Fruit fly (Drosophila melanogaster) whole organism, embryonic: Measurements from ENCODE around the gene Mlc1.
A peak's percentile ranks its signal among the peaks of the same experiment; 100 is the strongest.

Experiments used
- CG10267 ChIP-seq: fragments of 200-800 bp; sonication (Bioruptor generic); optimal IDR thresholded peaks from 2 replicates; lab custom pipeline; 2018; ENCODE audit warnings: missing biosample characterization, mild to moderate bottlenecking, missing genetic modification characterization, moderate library complexity
- CG10321 ChIP-seq: fragments of 200-800 bp; sonication (Bioruptor generic); IDR thresholded peaks from 2 replicates; pipeline ENCODE4 v1.3.6; 2022; ENCODE audit warnings: missing biosample characterization, missing genetic modification characterization
- CG10654 ChIP-seq: fragments of 200-800 bp; sonication (Bioruptor generic); optimal IDR thresholded peaks from 2 replicates; lab custom pipeline; 2016; ENCODE audit warnings: missing biosample characterization, missing genetic modification characterization
- CG11398 ChIP-seq: fragments of 200-800 bp; sonication (Bioruptor generic); optimal IDR thresholded peaks from 2 replicates; lab custom pipeline; 2016; ENCODE audit warnings: missing biosample characterization, missing genetic modification characterization
- CG11456 ChIP-seq: fragments of 200-800 bp; sonication (Bioruptor generic); IDR thresholded peaks from 3 replicates; pipeline ENCODE4 v1.3.6; 2022; ENCODE audit warnings: missing biosample characterization, missing genetic modification characterization
- CG11504 ChIP-seq: fragments of 200-800 bp; sonication (Bioruptor generic); optimal IDR thresholded peaks from 3 replicates; lab custom pipeline; 2019; ENCODE audit warnings: missing biosample characterization, mild to moderate bottlenecking, missing genetic modification characterization, moderate library complexity
- CG13296 ChIP-seq: fragments of 200-800 bp; sonication (Bioruptor generic); optimal IDR thresholded peaks from 3 replicates; lab custom pipeline; 2018; ENCODE audit warnings: missing biosample characterization, mild to moderate bottlenecking, missing genetic modification characterization
- CG13424 ChIP-seq: fragments of 200-800 bp; sonication (Bioruptor generic); optimal IDR thresholded peaks from 2 replicates; lab custom pipeline; 2019; ENCODE audit warnings: missing biosample characterization, mild to moderate bottlenecking, missing genetic modification characterization, moderate library complexity
- CG1647 ChIP-seq: fragments of 200-800 bp; sonication (Bioruptor generic); optimal IDR thresholded peaks from 3 replicates; lab custom pipeline; 2016; ENCODE audit warnings: missing biosample characterization, missing genetic modification characterization
- CG17186 ChIP-seq: fragments of 200-800 bp; sonication (Bioruptor generic); optimal IDR thresholded peaks from 3 replicates; lab custom pipeline; 2017; ENCODE audit warnings: missing biosample characterization, missing genetic modification reagents, missing genetic modification characterization
- CG1832 ChIP-seq: fragments of 200-800 bp; sonication (Bioruptor generic); optimal IDR thresholded peaks from 2 replicates; lab custom pipeline; 2017; ENCODE audit warnings: missing biosample characterization, mild to moderate bottlenecking, missing genetic modification characterization, inconsistent platforms
- CG2712 ChIP-seq: fragments of 200-800 bp; optimal IDR thresholded peaks from 3 replicates; lab custom pipeline; 2019; ENCODE audit warnings: missing biosample characterization, mild to moderate bottlenecking, missing genetic modification characterization, moderate library complexity
- CG30020 ChIP-seq: fragments of 200-800 bp; optimal IDR thresholded peaks from 2 replicates; lab custom pipeline; 2019; ENCODE audit warnings: missing biosample characterization, mild to moderate bottlenecking, missing genetic modification characterization, moderate library complexity
- CG31365 ChIP-seq: fragments of 200-800 bp; sonication (Bioruptor generic); optimal IDR thresholded peaks from 2 replicates; lab custom pipeline; 2018; ENCODE audit warnings: missing biosample characterization, mild to moderate bottlenecking, missing genetic modification characterization
- CG32772 ChIP-seq: fragments of 200-800 bp; sonication (Bioruptor generic); IDR thresholded peaks from 2 replicates; pipeline ENCODE4 v1.3.6; 2022; ENCODE audit warnings: missing biosample characterization, missing genetic modification characterization
- CG34224 ChIP-seq: fragments of 200-800 bp; sonication (Bioruptor generic); IDR thresholded peaks from 3 replicates; pipeline ENCODE4 v1.3.6; 2022; ENCODE audit warnings: missing biosample characterization, missing genetic modification characterization; ENCODE audit not compliant: partially characterized antibody
- CG42726 ChIP-seq: fragments of 200-800 bp; sonication (Bioruptor generic); IDR thresholded peaks from 2 replicates; pipeline ENCODE4 v1.3.6; 2022; ENCODE audit warnings: missing biosample characterization, missing genetic modification characterization; ENCODE audit not compliant: partially characterized antibody
- CG7839 ChIP-seq: fragments of 200-800 bp; sonication (Bioruptor generic); optimal IDR thresholded peaks from 3 replicates; lab custom pipeline; 2018; ENCODE audit warnings: missing biosample characterization, mild to moderate bottlenecking, missing genetic modification characterization, moderate library complexity
- CG8765 ChIP-seq: fragments of 200-800 bp; sonication (Bioruptor generic); IDR thresholded peaks from 2 replicates; pipeline ENCODE4 v1.3.6; 2022; ENCODE audit warnings: missing biosample characterization, missing genetic modification characterization
- CG9727 ChIP-seq: fragments of 200-800 bp; sonication (Bioruptor generic); optimal IDR thresholded peaks from 3 replicates; lab custom pipeline; 2017; ENCODE audit warnings: missing biosample characterization, mild to moderate bottlenecking, missing genetic modification characterization
- D19B ChIP-seq: fragments of 200-800 bp; sonication (Bioruptor generic); optimal IDR thresholded peaks from 2 replicates; lab custom pipeline; 2017; ENCODE audit warnings: missing biosample characterization, mild to moderate bottlenecking, missing genetic modification characterization
- Dek ChIP-seq: fragments of 200-800 bp; sonication (Bioruptor generic); optimal IDR thresholded peaks from 3 replicates; lab custom pipeline; 2019; ENCODE audit warnings: missing biosample characterization, mild to moderate bottlenecking, missing genetic modification characterization, moderate library complexity
- E2f2 ChIP-seq: fragments of 200-800 bp; sonication (Bioruptor generic); IDR thresholded peaks from 2 replicates; pipeline ENCODE4 v1.3.6; 2022; ENCODE audit warnings: missing biosample characterization, missing genetic modification characterization
- Ets97D ChIP-seq: fragments of 200-800 bp; sonication (Bioruptor generic); optimal IDR thresholded peaks from 3 replicates; lab custom pipeline; 2016; ENCODE audit warnings: missing biosample characterization, missing genetic modification characterization
- Fer2 ChIP-seq: fragments of 200-800 bp; sonication (Bioruptor generic); optimal IDR thresholded peaks from 2 replicates; lab custom pipeline; 2018; ENCODE audit warnings: missing biosample characterization, mild to moderate bottlenecking, missing genetic modification characterization, moderate library complexity
- Fer3 ChIP-seq: fragments of 200-800 bp; sonication (Bioruptor generic); optimal IDR thresholded peaks from 2 replicates; lab custom pipeline; 2018; ENCODE audit warnings: missing biosample characterization, mild to moderate bottlenecking, missing genetic modification characterization, moderate library complexity
- HLH4C ChIP-seq: fragments of 200-800 bp; sonication (Bioruptor generic); IDR thresholded peaks from 3 replicates; pipeline ENCODE4 v1.3.6; 2022; ENCODE audit warnings: missing biosample characterization, missing genetic modification characterization; ENCODE audit not compliant: partially characterized antibody
- HLHmδ ChIP-seq: fragments of 200-800 bp; sonication (Bioruptor generic); optimal IDR thresholded peaks from 2 replicates; lab custom pipeline; 2018; ENCODE audit warnings: missing biosample characterization, mild to moderate bottlenecking, missing genetic modification characterization, moderate library complexity
- NC2α ChIP-seq: fragments of 200-800 bp; sonication (Bioruptor generic); optimal IDR thresholded peaks from 2 replicates; lab custom pipeline; 2016; ENCODE audit warnings: missing biosample characterization, missing genetic modification characterization
- Sox100B ChIP-seq: fragments of 200-800 bp; sonication (Bioruptor generic); optimal IDR thresholded peaks from 3 replicates; lab custom pipeline; 2018; ENCODE audit warnings: missing biosample characterization, mild to moderate bottlenecking, missing genetic modification characterization
- Usf ChIP-seq: fragments of 200-800 bp; sonication (Bioruptor generic); optimal IDR thresholded peaks from 2 replicates; lab custom pipeline; 2017; ENCODE audit warnings: missing genotype, missing biosample characterization, missing genetic modification characterization
- Xrp1 ChIP-seq: fragments of 200-800 bp; sonication (Bioruptor generic); IDR thresholded peaks from 2 replicates; pipeline ENCODE4 v1.3.6; 2022; ENCODE audit warnings: missing biosample characterization, missing genetic modification characterization
- caup ChIP-seq: fragments of 200-800 bp; sonication (Bioruptor generic); optimal IDR thresholded peaks from 3 replicates; lab custom pipeline; 2017; ENCODE audit warnings: missing biosample characterization, mild to moderate bottlenecking, missing genetic modification characterization, moderate library complexity; ENCODE audit not compliant: severe bottlenecking
- ci ChIP-seq: fragments of 200-800 bp; sonication (Bioruptor generic); IDR thresholded peaks from 3 replicates; pipeline ENCODE4 v1.3.6; 2022; ENCODE audit warnings: missing biosample characterization, missing genetic modification characterization
- danr ChIP-seq: fragments of 200-800 bp; sonication (Bioruptor generic); IDR thresholded peaks from 2 replicates; pipeline ENCODE4 v1.3.6; 2022; ENCODE audit warnings: missing biosample characterization, missing genetic modification characterization
- dm ChIP-seq: fragments of 200-800 bp; sonication (Bioruptor generic); optimal IDR thresholded peaks from 3 replicates; lab custom pipeline; 2016; ENCODE audit warnings: missing biosample characterization, missing genetic modification characterization
- ewg ChIP-seq: fragments of 200-800 bp; sonication (Bioruptor generic); optimal IDR thresholded peaks from 3 replicates; lab custom pipeline; 2017; ENCODE audit warnings: mild to moderate bottlenecking, missing biosample characterization, missing genetic modification reagents, missing genetic modification characterization
- exex ChIP-seq: fragments of 200-800 bp; sonication (Bioruptor generic); optimal IDR thresholded peaks from 4 replicates; lab custom pipeline; 2018; ENCODE audit warnings: missing biosample characterization, mild to moderate bottlenecking, missing genetic modification characterization, moderate library complexity
- eyg ChIP-seq: fragments of 200-800 bp; sonication (Bioruptor generic); optimal IDR thresholded peaks from 3 replicates; lab custom pipeline; 2016; ENCODE audit warnings: missing biosample characterization, missing genetic modification characterization
- fd102C ChIP-seq: fragments of 200-800 bp; sonication (Bioruptor generic); optimal IDR thresholded peaks from 2 replicates; lab custom pipeline; 2018; ENCODE audit warnings: missing biosample characterization, mild to moderate bottlenecking, missing genetic modification characterization, moderate library complexity
- gem ChIP-seq: fragments of 200-800 bp; sonication (Bioruptor generic); optimal IDR thresholded peaks from 2 replicates; lab custom pipeline; 2019; ENCODE audit warnings: missing biosample characterization, mild to moderate bottlenecking, missing genetic modification characterization, moderate library complexity
- luna ChIP-seq: fragments of 200-800 bp; sonication (Bioruptor generic); optimal IDR thresholded peaks from 2 replicates; lab custom pipeline; 2016; ENCODE audit warnings: missing biosample characterization, missing genetic modification characterization
- otp ChIP-seq: fragments of 200-800 bp; sonication (Bioruptor generic); IDR thresholded peaks from 3 replicates; pipeline ENCODE4, ENCODE4 v1.3.6; 2022; ENCODE audit warnings: missing biosample characterization, missing genetic modification characterization
- ranshi ChIP-seq: fragments of 200-800 bp; sonication (Bioruptor generic); IDR thresholded peaks from 2 replicates; pipeline ENCODE4 v1.3.6; 2022; ENCODE audit warnings: missing biosample characterization, missing genetic modification characterization
- repo ChIP-seq: fragments of 200-800 bp; sonication (Bioruptor generic); optimal IDR thresholded peaks from 2 replicates; lab custom pipeline; 2016; ENCODE audit warnings: missing biosample characterization, missing genetic modification characterization
- ro ChIP-seq: fragments of 200-800 bp; sonication (Bioruptor generic); IDR thresholded peaks from 2 replicates; pipeline ENCODE4 v1.3.6; 2022; ENCODE audit warnings: missing biosample characterization, missing genetic modification characterization
- ssp ChIP-seq: fragments of 200-800 bp; sonication (Bioruptor generic); IDR thresholded peaks from 2 replicates; pipeline ENCODE4 v1.3.6; 2022; ENCODE audit warnings: missing biosample characterization, missing genetic modification characterization
- stc ChIP-seq: fragments of 200-800 bp; sonication (Bioruptor generic); IDR thresholded peaks from 2 replicates; pipeline ENCODE4 v1.3.6; 2022; ENCODE audit warnings: missing biosample characterization, missing genetic modification characterization
- wdn ChIP-seq: fragments of 200-800 bp; sonication (Bioruptor generic); IDR thresholded peaks from 2 replicates; pipeline ENCODE4 v1.3.6; 2022; ENCODE audit warnings: missing biosample characterization, missing genetic modification characterization

Gene Mlc1

DNA sequence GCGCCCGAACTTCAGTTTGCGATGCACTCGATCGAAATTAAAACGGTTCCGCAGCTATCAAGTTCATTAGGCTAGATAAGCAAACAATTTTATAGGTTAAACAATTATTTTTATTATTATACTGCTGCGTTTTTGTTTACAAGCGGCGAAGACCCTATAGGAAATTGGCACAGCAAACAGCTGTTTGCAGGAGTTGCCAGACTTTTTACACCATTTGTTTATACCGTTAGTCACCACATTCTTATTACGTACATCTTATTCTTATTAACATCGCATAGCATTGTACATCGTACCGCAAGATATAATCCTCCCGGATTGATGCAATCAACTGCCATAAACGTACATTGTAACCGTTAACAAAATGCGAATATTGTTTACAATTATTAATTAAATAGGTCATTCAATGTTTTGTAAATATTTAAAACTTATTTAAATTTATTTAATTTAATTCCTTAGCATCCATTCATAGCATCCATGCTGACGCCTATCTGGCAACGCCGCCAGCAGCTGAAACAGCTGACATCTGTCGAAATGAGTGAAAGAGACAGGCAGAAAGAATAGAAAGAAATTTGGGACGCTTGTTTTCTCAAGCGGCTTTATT, 46.7 kb upstream of the Mlc1 start, which contains the start of the genes CROT and CG12877 (continued):
- TF ChIP-seq CG13424 (tag; lab: Kevin White, UChicago): peak; percentile 91
- peak; percentile 60 for TF ChIP-seq CG13296 (GFP tag; lab: Kevin White, UChicago)
- peak; percentile 76 for TF ChIP-seq Xrp1 (GFP tag; lab: Robert Waterston, UW)
- TF ChIP-seq CG10654: peak; percentile 72
- TF ChIP-seq Fer3: peak; percentile 63
- TF ChIP-seq fd102C: no peak
- TF ChIP-seq stc: peak; percentile 53; the same call in 1 of the 2 replicates
- TF ChIP-seq CG2712: peak; percentile 85
- no peak for TF ChIP-seq CG11398 (GFP tag; lab: Kevin White, UChicago)
- TF ChIP-seq dm: peak; percentile 27
- peak; percentile 67 for TF ChIP-seq CG10267
- peak; percentile 69 for TF ChIP-seq ewg
- no peak for TF ChIP-seq NC2α (GFP tag; lab: Kevin White, UChicago)
- TF ChIP-seq danr (GFP tag; lab: Robert Waterston, UW): peak; percentile 75; the same call in 1 of the 2 replicates
- peak; percentile 65 for TF ChIP-seq Dek (tag; lab: Kevin White, UChicago)
- peak; percentile 49 for TF ChIP-seq CG1832
- TF ChIP-seq repo (GFP tag; lab: Kevin White, UChicago): no peak
- TF ChIP-seq ssp (GFP tag; lab: Robert Waterston, UW): peak; percentile 65
- TF ChIP-seq gem (tag; lab: Kevin White, UChicago): peak; percentile 88
- TF ChIP-seq luna (GFP tag; lab: Kevin White, UChicago): no peak
- TF ChIP-seq CG32772 (GFP tag; lab: Robert Waterston, UW): peak; percentile 80
- TF ChIP-seq ci (GFP tag; lab: Robert Waterston, UW): 0 out of 3 replicates have a peak, but pooled peaks have one; percentile 52
- peak; percentile 65 for TF ChIP-seq E2f2
- TF ChIP-seq CG1647 (GFP tag; lab: Kevin White, UChicago): peak; percentile 32
- peak; percentile 4 for TF ChIP-seq Ets97D (GFP tag; lab: Kevin White, UChicago)
- no peak for TF ChIP-seq HLH4C (GFP tag; lab: Robert Waterston, UW)
- peak; percentile 79 for TF ChIP-seq exex (tag; lab: Kevin White, UChicago)
- peak; percentile 74 for TF ChIP-seq CG10321 (GFP tag; lab: Robert Waterston, UW)
- TF ChIP-seq CG9727: peak; percentile 80
- TF ChIP-seq CG7839 (tag; lab: Kevin White, UChicago): peak; percentile 82
- no peak for TF ChIP-seq HLHmδ
- peak; percentile 46 for TF ChIP-seq D19B
- TF ChIP-seq ranshi (GFP tag; lab: Robert Waterston, UW): peak; percentile 70; the same call in 1 of the 2 replicates
- TF ChIP-seq ro: no peak
- TF ChIP-seq CG30020 (tag; lab: Kevin White, UChicago): peak; percentile 75
- peak; percentile 73; the same call in 1 of the 3 replicates for TF ChIP-seq CG11456 (GFP tag; lab: Robert Waterston, UW)
- TF ChIP-seq otp (GFP tag; lab: Robert Waterston, UW): 0 out of 3 replicates have a peak, but pooled peaks have one; percentile 53
- TF ChIP-seq CG11504 (tag; lab: Kevin White, UChicago): peak; percentile 83
- TF ChIP-seq wdn: 0 out of 2 replicates have a peak, but pooled peaks have one; percentile 33
- TF ChIP-seq CG17186 (GFP tag; lab: Kevin White, UChicago): peak; percentile 45
- TF ChIP-seq caup (GFP tag; lab: Kevin White, UChicago): peak; percentile 58
- peak; percentile 74 for TF ChIP-seq Usf (GFP tag; lab: Kevin White, UChicago)
- no peak for TF ChIP-seq Sox100B (GFP tag; lab: Kevin White, UChicago)
- TF ChIP-seq CG42726 (GFP tag; lab: Robert Waterston, UW): no peak
- no peak for TF ChIP-seq CG31365
- TF ChIP-seq Fer2: peak; percentile 49
- no peak for TF ChIP-seq CG34224 (GFP tag; lab: Robert Waterston, UW)
- TF ChIP-seq CG8765 (GFP tag; lab: Robert Waterston, UW): peak; percentile 48; the same call in 1 of the 2 replicates
- no peak for TF ChIP-seq eyg (GFP tag; lab: Kevin White, UChicago)
